Fruit fly (Drosophila melanogaster) whole organism, wandering third instar larva: Measurements from ENCODE around the gene Sf3a2.
A peak's percentile ranks its signal among the peaks of the same experiment; 100 is the strongest.

ENCODE experiments used
- Abd-B ChIP-seq: fragments of >200 bp; optimal IDR thresholded peaks from 2 replicates; lab custom pipeline; 2017; ENCODE audit warnings: missing biosample characterization, missing genetic modification characterization
- CG32264 ChIP-seq: fragments of 200-800 bp; sonication (Bioruptor generic); optimal IDR thresholded peaks from 2 replicates; lab custom pipeline; 2016; ENCODE audit warnings: missing biosample characterization, missing genetic modification characterization
- CG9705 ChIP-seq: fragments of 200-800 bp; sonication (Bioruptor generic); optimal IDR thresholded peaks from 2 replicates; lab custom pipeline; 2018; ENCODE audit warnings: missing biosample characterization, mild to moderate bottlenecking, missing genetic modification characterization
- CrebA ChIP-seq: fragments of 200-800 bp; sonication (Bioruptor generic); optimal IDR thresholded peaks from 2 replicates; lab custom pipeline; 2016; ENCODE audit warnings: missing biosample characterization, mild to moderate bottlenecking, missing genetic modification characterization, borderline replicate concordance
- Dfd ChIP-seq: fragments of >200 bp; optimal IDR thresholded peaks from 2 replicates; lab custom pipeline; 2017; ENCODE audit warnings: missing biosample characterization, missing genetic modification characterization
- Dif ChIP-seq: fragments of 200-275, 200-300 bp; sonication (Bioruptor generic); optimal IDR thresholded peaks from 2 replicates; lab custom pipeline; 2018; ENCODE audit warnings: missing biosample characterization, missing genetic modification characterization; ENCODE audit not compliant: partially characterized antibody
- GATAd ChIP-seq: sonication (Bioruptor generic); optimal IDR thresholded peaks from 2 replicates; lab custom pipeline; 2016; ENCODE audit warnings: missing biosample characterization, missing genetic modification characterization
- Hnf4 ChIP-seq: fragments of 200-800 bp; sonication (Bioruptor generic); optimal IDR thresholded peaks from 2 replicates; lab custom pipeline; 2016; ENCODE audit warnings: missing biosample characterization, mild to moderate bottlenecking, missing genetic modification characterization
- Hr78 ChIP-seq: fragments of >200 bp; optimal IDR thresholded peaks from 2 replicates; lab custom pipeline; 2017; ENCODE audit warnings: missing biosample characterization, missing genetic modification characterization
- Hr83 ChIP-seq: fragments of 200-300 bp; sonication (Bioruptor generic); optimal IDR thresholded peaks from 2 replicates; lab custom pipeline; 2016; ENCODE audit warnings: missing biosample characterization, mild to moderate bottlenecking, missing genetic modification characterization, moderate library complexity; ENCODE audit not compliant: poor library complexity, severe bottlenecking
- Jra ChIP-seq: sonication (Bioruptor generic); optimal IDR thresholded peaks from 2 replicates; lab custom pipeline; 2016; ENCODE audit warnings: missing biosample characterization, missing genetic modification characterization
- Mio ChIP-seq: sonication (Bioruptor generic); optimal IDR thresholded peaks from 2 replicates; lab custom pipeline; 2016; ENCODE audit warnings: missing biosample characterization, missing genetic modification characterization
- Myc ChIP-seq: fragments of >200 bp; optimal IDR thresholded peaks from 2 replicates; lab custom pipeline; 2017
- N ChIP-seq: fragments of >200 bp; optimal IDR thresholded peaks from 2 replicates; lab custom pipeline; 2018; ENCODE audit warnings: missing biosample characterization, missing external identifiers, missing genetic modification characterization
- OdsH ChIP-seq: fragments of 200-800 bp; sonication (Bioruptor generic); optimal IDR thresholded peaks from 2 replicates; lab custom pipeline; 2016; ENCODE audit warnings: missing biosample characterization, mild to moderate bottlenecking, missing genetic modification characterization
- Rel ChIP-seq, 2 experiments: fragments of 200-800 bp; sonication (Bioruptor generic) in 1 of 2; optimal IDR thresholded peaks; 2 replicates in 1 of 2; 3 replicates in 1 of 2; lab custom pipeline; 2016 to 2019; ENCODE audit warnings: mild to moderate bottlenecking in 2 of 2, missing biosample characterization in 2 of 2, missing genetic modification characterization in 2 of 2, moderate library complexity in 1 of 2
- Sp1 ChIP-seq: fragments of 200-800 bp; sonication (Bioruptor generic); optimal IDR thresholded peaks from 3 replicates; lab custom pipeline; 2019; ENCODE audit warnings: missing biosample characterization, mild to moderate bottlenecking, missing genetic modification characterization, moderate library complexity
- Vsx2 ChIP-seq: fragments of 200-300, 225-300 bp; sonication (Bioruptor generic); optimal IDR thresholded peaks from 2 replicates; lab custom pipeline; 2018; ENCODE audit warnings: missing biosample characterization, missing genetic modification characterization; ENCODE audit not compliant: partially characterized antibody
- br ChIP-seq: fragments of 200-800 bp; sonication (Bioruptor generic); optimal IDR thresholded peaks from 2 replicates; lab custom pipeline; 2016; ENCODE audit warnings: missing biosample characterization, missing genetic modification characterization
- brk ChIP-seq: fragments of 200-800 bp; sonication (Bioruptor generic); optimal IDR thresholded peaks from 2 replicates; lab custom pipeline; 2016; ENCODE audit warnings: missing biosample characterization, mild to moderate bottlenecking, missing genetic modification characterization
- dmrt93B ChIP-seq: fragments of 200-800 bp; sonication (Bioruptor generic); optimal IDR thresholded peaks from 2 replicates; lab custom pipeline; 2018; ENCODE audit warnings: missing biosample characterization, mild to moderate bottlenecking, missing genetic modification characterization
- dsf ChIP-seq: sonication (Bioruptor generic); optimal IDR thresholded peaks from 2 replicates; lab custom pipeline; 2016; ENCODE audit warnings: missing biosample characterization, missing genetic modification characterization, borderline replicate concordance
- ey ChIP-seq: fragments of 200-800 bp; sonication (Bioruptor generic); optimal IDR thresholded peaks from 2 replicates; lab custom pipeline; 2016; ENCODE audit warnings: missing biosample characterization, missing genetic modification characterization
- foxo ChIP-seq, 2 experiments: fragments of 200-800 bp; sonication (Bioruptor generic); optimal IDR thresholded peaks; 2 replicates in 1 of 2; 3 replicates in 1 of 2; lab custom pipeline; 2016 to 2017; ENCODE audit warnings: missing biosample characterization in 2 of 2, missing genetic modification characterization in 2 of 2
- fru ChIP-seq: fragments of 200-800 bp; sonication (Bioruptor generic); optimal IDR thresholded peaks from 3 replicates; lab custom pipeline; 2016; ENCODE audit warnings: missing biosample characterization, mild to moderate bottlenecking, missing genetic modification characterization
- h ChIP-seq: fragments of 200-800 bp; sonication (Bioruptor generic); optimal IDR thresholded peaks from 3 replicates; lab custom pipeline; 2016; ENCODE audit warnings: missing biosample characterization, mild to moderate bottlenecking, missing genetic modification characterization
- jim ChIP-seq: fragments of 175-275, 200-325 bp; sonication (Bioruptor generic); optimal IDR thresholded peaks from 2 replicates; lab custom pipeline; 2016; ENCODE audit warnings: missing biosample characterization, mild to moderate bottlenecking, missing genetic modification characterization
- lola ChIP-seq: fragments of >200 bp; optimal IDR thresholded peaks from 2 replicates; lab custom pipeline; 2017; ENCODE audit warnings: missing biosample characterization, missing genetic modification characterization
- pan ChIP-seq: fragments of >200 bp; optimal IDR thresholded peaks from 2 replicates; lab custom pipeline; 2017
- psq ChIP-seq: fragments of 200-800 bp; sonication (Bioruptor generic); optimal IDR thresholded peaks from 3 replicates; lab custom pipeline; 2017; ENCODE audit warnings: missing biosample characterization, mild to moderate bottlenecking, missing genetic modification characterization, moderate library complexity
- rgr ChIP-seq: fragments of 200-800 bp; sonication (Bioruptor generic); optimal IDR thresholded peaks from 3 replicates; lab custom pipeline; 2016; ENCODE audit warnings: missing biosample characterization, mild to moderate bottlenecking, missing genetic modification characterization
- sv ChIP-seq: fragments of 200-800 bp; sonication (Bioruptor generic); optimal IDR thresholded peaks from 3 replicates; lab custom pipeline; 2016; ENCODE audit warnings: missing biosample characterization, missing genetic modification characterization
- tai ChIP-seq: sonication (Bioruptor generic); optimal IDR thresholded peaks from 2 replicates; lab custom pipeline; 2016; ENCODE audit warnings: missing biosample characterization, missing genetic modification characterization
- usp ChIP-seq: fragments of >200 bp; optimal IDR thresholded peaks from 2 replicates; lab custom pipeline; 2017; ENCODE audit warnings: missing biosample characterization, missing genetic modification characterization
- woc ChIP-seq: sonication (Bioruptor generic); optimal IDR thresholded peaks from 2 replicates; lab custom pipeline; 2016; ENCODE audit warnings: missing biosample characterization, mild to moderate bottlenecking, missing genetic modification characterization

Gene Sf3a2

DNA sequence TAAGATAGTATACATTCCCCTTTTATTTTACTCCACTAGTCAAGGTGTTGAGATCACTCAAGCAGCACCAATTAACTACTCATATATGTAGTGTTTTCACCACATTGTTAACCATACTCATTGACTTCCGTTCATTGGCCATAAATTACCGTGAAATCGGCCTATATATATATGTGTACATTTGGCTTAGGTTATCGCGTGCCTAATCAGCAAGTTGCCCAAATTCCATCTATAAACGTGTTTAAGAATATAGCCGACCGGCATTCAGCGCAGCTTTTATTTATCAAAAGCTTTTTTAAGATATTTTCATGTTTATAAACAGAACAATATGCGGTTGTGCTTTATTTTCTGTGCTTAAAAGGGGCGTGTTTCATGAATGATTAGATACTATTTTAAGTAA is 14.7 kb upstream of the Sf3a2 start:
- TF ChIP-seq woc (GFP tag; lab: Kevin White, UChicago) (no peak), ey (GFP tag; lab: Kevin White, UChicago) (no peak), lola (GFP tag; lab: Kevin White, UChicago) (no peak)

DNA sequence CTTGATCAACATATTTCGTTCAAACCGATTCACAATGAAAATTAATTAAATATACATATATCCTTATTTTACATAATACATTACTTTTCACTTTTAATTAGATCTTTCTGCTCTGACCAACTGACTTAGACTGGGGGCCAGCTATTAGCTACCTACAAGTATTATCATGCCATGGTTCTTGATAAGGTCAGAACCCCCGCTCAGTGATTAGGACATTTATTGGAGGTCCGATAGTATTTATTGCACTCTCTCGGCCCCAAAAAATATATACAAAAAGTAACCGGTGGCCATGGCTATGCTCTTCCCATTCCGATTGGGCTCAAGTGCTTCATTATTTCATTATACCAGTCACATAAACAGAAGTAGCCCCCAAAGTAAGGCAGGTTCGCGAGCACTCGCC is 13.9 kb upstream of the Sf3a2 start:
- TF ChIP-seq N (GFP tag; lab: Kevin White, UChicago) = no peak
- no peak for TF ChIP-seq pan (lab: Kevin White, UChicago)
- TF ChIP-seq Vsx2 (GFP tag; lab: Kevin White, UChicago) = no peak
- no peak for TF ChIP-seq OdsH (GFP tag; lab: Kevin White, UChicago)
- no peak for TF ChIP-seq CrebA (GFP tag; lab: Kevin White, UChicago)
- TF ChIP-seq Rel (GFP tag; optimal IDR thresholded peaks at IDR 0.05; lab: Kevin White, UChicago) = no peak
- TF ChIP-seq Rel (tag; optimal IDR thresholded peaks at IDR 0.05; lab: Kevin White, UChicago) = no peak
- no peak for TF ChIP-seq brk (GFP tag; lab: Kevin White, UChicago)
- TF ChIP-seq Hr83 (GFP tag; lab: Kevin White, UChicago) = no peak
- TF ChIP-seq psq (GFP tag; lab: Kevin White, UChicago) = no peak
- no peak for TF ChIP-seq h

DNA sequence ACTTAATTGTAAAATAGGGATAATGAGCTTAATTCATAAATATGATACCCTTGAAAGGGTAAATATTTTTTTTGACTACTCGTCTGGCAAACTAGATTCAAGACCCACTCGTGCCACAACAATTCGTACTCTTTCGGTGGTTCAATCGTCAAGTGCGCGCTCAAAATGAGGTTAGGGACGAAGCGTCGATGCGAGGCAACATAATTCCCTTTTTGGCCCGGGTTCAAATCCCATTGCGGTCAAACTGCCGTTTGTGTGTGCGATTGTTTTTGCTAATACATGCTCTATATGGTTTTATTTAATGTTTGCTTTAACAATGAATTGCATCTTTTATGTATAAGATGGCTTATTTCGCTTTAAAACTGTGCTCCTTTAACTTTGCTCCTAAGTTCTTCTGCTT is 1.9 kb upstream of the Sf3a2 start:
- no peak for TF ChIP-seq brk (GFP tag; lab: Kevin White, UChicago)
- TF ChIP-seq Myc (lab: Kevin White, UChicago) = no peak
- no peak for TF ChIP-seq rgr
- no peak for TF ChIP-seq Dfd (GFP tag; lab: Kevin White, UChicago)
- no peak for TF ChIP-seq ey (GFP tag; lab: Kevin White, UChicago)
- TF ChIP-seq Jra = no peak

DNA sequence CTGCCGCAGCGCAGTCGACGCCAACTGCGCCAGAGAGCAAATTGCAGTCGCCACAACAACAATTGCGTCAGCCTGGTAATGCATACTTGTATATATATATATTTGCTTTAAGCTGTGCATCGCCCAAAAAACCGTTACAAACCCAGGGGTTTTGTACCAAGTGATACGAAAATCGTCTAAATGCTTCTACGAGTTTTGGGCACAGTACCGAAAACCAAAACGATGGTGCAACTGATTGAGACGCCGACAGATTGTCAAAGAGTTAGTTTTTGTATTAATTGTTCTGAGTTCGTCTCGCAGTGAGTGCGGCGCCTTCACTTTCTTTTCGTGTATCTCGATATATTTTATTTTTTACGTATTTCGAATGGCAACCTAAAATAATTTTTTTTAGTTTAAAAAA is 987 bp upstream of the Sf3a2 start:
- peak; percentile 34 for TF ChIP-seq Dif
- no peak for TF ChIP-seq Sp1 (GFP tag; lab: Kevin White, UChicago)
- TF ChIP-seq, all 38 proteins: peak for 1

DNA sequence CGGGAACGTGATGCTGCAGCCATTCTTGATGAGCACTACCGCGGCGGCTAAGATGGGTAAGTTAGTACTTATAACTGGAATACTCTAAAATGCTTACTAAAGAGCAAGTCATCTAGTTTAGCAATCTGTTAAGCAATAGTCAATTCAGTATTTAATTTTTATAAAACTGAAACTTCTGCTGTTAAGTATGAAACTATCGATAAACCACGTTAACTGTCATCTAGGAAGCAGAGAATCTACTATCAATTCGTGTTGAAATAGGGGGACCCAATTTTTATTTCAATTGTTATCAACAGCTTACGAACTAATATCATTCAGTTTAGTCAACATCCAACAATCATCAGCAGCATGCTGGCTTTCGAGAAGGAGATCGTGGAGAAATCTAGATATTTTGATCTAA is 5.4 kb downstream of the Sf3a2 start, which contains the start of gene CG32110:
TSS of gene CG32110 (plus strand) at position 301 of the 400 bp plus-strand sequence.
- no peak for TF ChIP-seq CG9705 (GFP tag; lab: Kevin White, UChicago)
- TF ChIP-seq fru (GFP tag; lab: Kevin White, UChicago) = no peak
- TF ChIP-seq rgr = no peak
- no peak for TF ChIP-seq Sp1 (GFP tag; lab: Kevin White, UChicago)
- no peak for TF ChIP-seq ey (GFP tag; lab: Kevin White, UChicago)
- TF ChIP-seq OdsH (GFP tag; lab: Kevin White, UChicago) = no peak
- TF ChIP-seq Hr78 = no peak
- TF ChIP-seq brk (GFP tag; lab: Kevin White, UChicago) = no peak
- TF ChIP-seq dmrt93B (GFP tag; lab: Kevin White, UChicago) = no peak
- no peak for TF ChIP-seq Dif
- TF ChIP-seq h = no peak
- no peak for TF ChIP-seq GATAd (GFP tag; lab: Kevin White, UChicago)
- no peak for TF ChIP-seq Abd-B (GFP tag; lab: Kevin White, UChicago)
- no peak for TF ChIP-seq lola (GFP tag; lab: Kevin White, UChicago)
- no peak for TF ChIP-seq usp (GFP tag; lab: Kevin White, UChicago)
- TF ChIP-seq CG32264 = no peak
- TF ChIP-seq tai (GFP tag; lab: Kevin White, UChicago) = no peak
- TF ChIP-seq Myc (lab: Kevin White, UChicago) = no peak
- no peak for TF ChIP-seq Vsx2 (GFP tag; lab: Kevin White, UChicago)

DNA sequence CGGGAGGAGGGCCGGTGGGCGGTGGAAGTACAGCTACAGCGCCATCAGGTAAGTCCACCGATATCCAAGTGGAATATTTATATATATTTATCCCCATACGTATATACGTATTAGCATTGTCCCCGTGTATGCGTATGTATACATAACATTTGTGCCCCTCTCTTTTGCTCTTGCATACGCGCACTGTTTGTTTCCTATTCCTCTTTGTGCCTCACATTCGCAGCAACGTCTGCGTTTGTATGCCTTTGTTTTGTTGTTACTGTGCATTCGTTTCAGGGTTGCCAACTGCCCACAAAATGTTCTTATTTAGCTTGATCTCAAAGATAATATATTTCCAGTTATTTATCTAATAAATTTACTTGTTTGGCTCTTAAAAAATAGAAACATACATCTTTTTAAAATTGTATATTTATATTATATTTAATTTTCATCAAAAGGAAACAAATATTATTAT is 7.5 kb downstream of the Sf3a2 start:
- peak; percentile 34 for TF ChIP-seq CG9705 (GFP tag; lab: Kevin White, UChicago)
- no peak for TF ChIP-seq sv (GFP tag; lab: Kevin White, UChicago)
- no peak for TF ChIP-seq CG32264
- TF ChIP-seq dsf (GFP tag; lab: Kevin White, UChicago) = no peak
- peak; percentile 37 for TF ChIP-seq ey (GFP tag; lab: Kevin White, UChicago)
- TF ChIP-seq Mio = no peak
- no peak for TF ChIP-seq Myc (lab: Kevin White, UChicago)
- no peak for TF ChIP-seq brk (GFP tag; lab: Kevin White, UChicago)
- TF ChIP-seq Sp1 (GFP tag; lab: Kevin White, UChicago) = peak; percentile 67
- TF ChIP-seq br (GFP tag; lab: Kevin White, UChicago) = peak; percentile 23
- no peak for TF ChIP-seq jim (GFP tag; lab: Kevin White, UChicago)
- TF ChIP-seq rgr = peak; percentile 70
- TF ChIP-seq Hr83 (GFP tag; lab: Kevin White, UChicago) = peak; percentile 69
- TF ChIP-seq woc (GFP tag; lab: Kevin White, UChicago) = peak; percentile 55
- TF ChIP-seq usp (GFP tag; lab: Kevin White, UChicago) = no peak
- no peak for TF ChIP-seq Abd-B (GFP tag; lab: Kevin White, UChicago)
- no peak for TF ChIP-seq Hr78
- TF ChIP-seq dmrt93B (GFP tag; lab: Kevin White, UChicago) = no peak
- peak; percentile 66 for TF ChIP-seq OdsH (GFP tag; lab: Kevin White, UChicago)
- no peak for TF ChIP-seq N (GFP tag; lab: Kevin White, UChicago)
- TF ChIP-seq CrebA (GFP tag; lab: Kevin White, UChicago) = no peak
- no peak for TF ChIP-seq Dif
- no peak for TF ChIP-seq GATAd (GFP tag; lab: Kevin White, UChicago)
- peak in 1 of 2 experiments; percentile 70 for TF ChIP-seq foxo (GFP tag; optimal IDR thresholded peaks at IDR 0.05; lab: Kevin White, UChicago)
- TF ChIP-seq lola (GFP tag; lab: Kevin White, UChicago) = no peak
- no peak for TF ChIP-seq Hnf4 (GFP tag; lab: Kevin White, UChicago)
- no peak for TF ChIP-seq Dfd (GFP tag; lab: Kevin White, UChicago)
- TF ChIP-seq h = peak; percentile 49
- no peak for TF ChIP-seq Vsx2 (GFP tag; lab: Kevin White, UChicago)
